Fruit fly (Drosophila melanogaster): Measurements from ENCODE around the gene Adhr.

The Adhr gene

DNA sequence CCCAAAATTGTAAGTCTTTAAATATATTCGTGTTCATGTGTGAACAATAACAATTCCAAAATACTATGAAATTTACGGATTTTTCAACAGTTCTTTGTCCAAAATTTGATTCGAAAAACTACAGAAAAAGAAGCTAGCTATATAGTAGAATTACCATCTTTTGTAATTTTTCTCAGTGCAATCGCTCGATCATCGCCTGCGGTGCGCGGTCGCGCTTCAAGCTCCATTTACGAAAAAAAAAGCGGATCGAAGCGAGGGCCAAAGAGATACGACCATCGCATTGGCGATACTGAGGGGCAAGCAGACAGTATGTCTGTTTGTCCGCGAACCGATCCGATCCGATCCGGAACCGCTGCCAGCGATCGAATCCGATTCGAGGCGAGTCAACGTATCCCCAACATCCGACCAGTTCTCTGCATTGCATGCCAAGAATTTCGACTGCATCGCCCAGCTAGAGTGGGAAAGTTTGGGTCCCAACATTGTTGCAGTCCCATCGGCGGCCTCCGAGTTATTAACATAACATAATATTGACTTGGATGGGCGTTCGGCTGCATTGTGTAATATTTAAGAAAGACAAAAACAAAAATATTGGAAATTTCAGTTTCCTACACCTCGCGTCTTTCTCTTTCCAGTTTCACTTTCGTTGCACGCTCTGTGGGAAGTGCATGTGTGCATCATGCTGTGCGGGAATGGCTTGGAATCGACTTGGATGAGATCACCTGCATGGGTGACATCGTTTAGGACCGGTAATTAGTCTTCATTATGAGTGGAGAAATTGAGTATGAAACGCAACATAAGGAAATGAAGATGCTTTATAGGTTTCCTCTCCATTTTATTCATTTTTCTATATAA lies 36.6 kb downstream of the Adhr start (continued):
- TF ChIP-seq prd (optimal IDR thresholded peaks at IDR 0.05) (no peak), prd (GFP tag; IDR thresholded peaks at IDR 0.05) (peak; percentile 22; the same call in 1 of the 3 replicates), Adf1 (GFP tag; IDR thresholded peaks at IDR 0.05) (no peak), vvl (GFP tag; IDR thresholded peaks at IDR 0.05) (no peak; the same call in 1 of the 2 replicates), unpg (GFP tag; optimal IDR thresholded peaks at IDR 0.05) (peak; percentile 8), CG2712 (tag; optimal IDR thresholded peaks at IDR 0.05) (peak; percentile 25), CG2202 (tag; optimal IDR thresholded peaks at IDR 0.05) (no peak), CG2678 (tag; optimal IDR thresholded peaks at IDR 0.05) (peak; percentile 5), kni (GFP tag; optimal IDR thresholded peaks at IDR 0.05) (peak; percentile 29), CG17361 (GFP tag; IDR thresholded peaks at IDR 0.05) (0 out of 3 replicates have a peak, but pooled peaks have one; percentile 8), Ssrp (tag; optimal IDR thresholded peaks at IDR 0.05) (peak; percentile 22), CG8359 (GFP tag; optimal IDR thresholded peaks at IDR 0.05; ENCODE audit: borderline replicate concordance) (no peak), sd (tag; optimal IDR thresholded peaks at IDR 0.05) (peak; percentile 49), Pdp1 (GFP tag; optimal IDR thresholded peaks at IDR 0.05) (peak in 1 of 2 experiments; percentile 66), CG6254 (GFP tag; optimal IDR thresholded peaks at IDR 0.05) (peak; percentile 6), CG8388 (GFP tag; optimal IDR thresholded peaks at IDR 0.05) (peak; percentile 28), CG11398 (GFP tag; optimal IDR thresholded peaks at IDR 0.05) (no peak), CG11247 (GFP tag; IDR thresholded peaks at IDR 0.05) (no peak), CG10979 (tag; optimal IDR thresholded peaks at IDR 0.05) (peak; percentile 10), otp (GFP tag; IDR thresholded peaks at IDR 0.05) (peak; percentile 27; the same call in 1 of the 3 replicates), bigmax (GFP tag; optimal IDR thresholded peaks at IDR 0.05) (no peak), CG11085 (GFP tag; IDR thresholded peaks at IDR 0.05) (no peak), CG14050 (GFP tag; IDR thresholded peaks at IDR 0.05) (no peak), CG10147 (GFP tag; optimal IDR thresholded peaks at IDR 0.05) (no peak), br (optimal IDR thresholded peaks at IDR 0.05) (no peak), Hey (tag; optimal IDR thresholded peaks at IDR 0.05) (no peak), CG2889 (GFP tag; IDR thresholded peaks at IDR 0.05) (no peak), CG32772 (GFP tag; IDR thresholded peaks at IDR 0.05) (no peak), ci (GFP tag; IDR thresholded peaks at IDR 0.05) (peak; percentile 56; the same call in 1 of the 3 replicates), CG1603 (tag; optimal IDR thresholded peaks at IDR 0.05) (no peak), CG18619 (GFP tag; optimal IDR thresholded peaks at IDR 0.05) (no peak), ewg (GFP tag; optimal IDR thresholded peaks at IDR 0.05) (peak; percentile 2), Gsc (GFP tag; IDR thresholded peaks at IDR 0.05) (no peak), CG1024 (GFP tag; IDR thresholded peaks at IDR 0.05) (0 out of 2 replicates have a peak, but pooled peaks have one; percentile 24), sna (GFP tag; IDR thresholded peaks at IDR 0.05; ENCODE audit: partially characterized antibody) (no peak), mam (GFP tag; optimal IDR thresholded peaks at IDR 0.05) (no peak), chm (GFP tag; IDR thresholded peaks at IDR 0.05) (no peak)

DNA sequence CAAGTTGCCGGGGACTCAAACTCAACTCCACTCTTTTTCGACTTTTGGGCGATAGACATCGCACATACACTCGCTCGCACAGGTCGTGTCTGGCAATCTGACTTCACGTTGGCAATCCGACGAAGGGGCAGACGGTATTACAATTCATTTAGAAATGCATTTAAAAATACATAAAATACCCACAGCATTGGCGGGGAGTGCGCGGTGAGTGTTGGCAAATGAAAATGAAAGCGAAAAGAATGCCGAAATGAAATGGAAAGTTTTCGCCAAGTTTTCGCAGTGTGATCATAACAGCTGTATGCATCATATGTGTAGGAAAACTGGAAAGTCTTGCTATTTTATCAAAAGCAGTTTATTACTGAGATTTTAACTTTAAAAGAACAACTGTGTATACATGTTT lies 38.1 kb downstream of the Adhr start:
- TF ChIP-seq Blimp-1 (GFP tag; optimal IDR thresholded peaks at IDR 0.05) = peak; percentile 71
- TF ChIP-seq sens (GFP tag) = peak; percentile 25
- TF ChIP-seq stwl (tag; optimal IDR thresholded peaks at IDR 0.05) = peak; percentile 18
- TF ChIP-seq tgo (GFP tag; IDR thresholded peaks at IDR 0.05) = no peak
